Worm (Caenorhabditis elegans): ENCODE measurements around the gene R144.3.
"Not testable (repeated sequence)": the region's sequence is repeated elsewhere in the genome, so short reads cannot be mapped to it uniquely, and the experiment has no call there.

Gene R144.3

ce11 chrIII:5021689-5022088 lies at the start of gene R144.3:
R144.3 (plus strand) TSS chrIII:5021989.
- TF ChIP-seq unc-130 (tag; optimal IDR thresholded peaks at IDR 0.05) (no peak), ama-1 (optimal IDR thresholded peaks at IDR 0.05) (no peak), ztf-11 (tag; optimal IDR thresholded peaks at IDR 0.05) (no peak), efl-3 (GFP tag; optimal IDR thresholded peaks at IDR 0.05) (no peak), tbx-2 (tag; optimal IDR thresholded peaks at IDR 0.05) (no peak)

- TF ChIP-seq fos-1 (tag; optimal IDR thresholded peaks at IDR 0.05); ceh-63 (GFP tag; optimal IDR thresholded peaks at IDR 0.05); nhr-85 (tag): not testable (repeated sequence)
These were observed 41.4 kb upstream of the R144.3 start, which contains the start of gene C27F2.6 for ce11 chrIII:4980367-4980766. C27F2.6 (minus strand) TSS chrIII:4980467.

- no peak for TF ChIP-seq ztf-11 (tag; optimal IDR thresholded peaks at IDR 0.05)
- no peak for TF ChIP-seq nhr-20 (tag; optimal IDR thresholded peaks at IDR 0.05)
- no peak for TF ChIP-seq snpc-4 (tag; optimal IDR thresholded peaks at IDR 0.05)
- TF ChIP-seq efl-1 (optimal IDR thresholded peaks at IDR 0.05) = no peak
- no peak for TF ChIP-seq efl-1 (GFP tag; optimal IDR thresholded peaks at IDR 0.05 in 1 of 2)
- TF ChIP-seq tbx-2 (tag; optimal IDR thresholded peaks at IDR 0.05) = no peak
- no peak for TF ChIP-seq jun-1 (tag; optimal IDR thresholded peaks at IDR 0.05)
- no peak for TF ChIP-seq pqm-1 (tag; optimal IDR thresholded peaks at IDR 0.05)
- TF ChIP-seq isw-1 (GFP tag; IDR thresholded peaks at IDR 0.05) = no peak
- no peak for TF ChIP-seq fkh-4 (tag; optimal IDR thresholded peaks at IDR 0.05; ENCODE audit: borderline replicate concordance)
- TF ChIP-seq nhr-77 (tag; optimal IDR thresholded peaks at IDR 0.05) = no peak
- TF ChIP-seq unc-130 (tag; optimal IDR thresholded peaks at IDR 0.05) = no peak
- no peak for TF ChIP-seq lsy-2 (tag; optimal IDR thresholded peaks at IDR 0.05)
- TF ChIP-seq ces-1 (GFP tag; optimal IDR thresholded peaks at IDR 0.05) = no peak
- TF ChIP-seq lin-39 (tag; optimal IDR thresholded peaks at IDR 0.05) = no peak
- TF ChIP-seq mdl-1 (tag; optimal IDR thresholded peaks at IDR 0.05) = no peak
- no peak for TF ChIP-seq dsc-1 (tag; optimal IDR thresholded peaks at IDR 0.05)
- no peak for TF ChIP-seq blmp-1 (tag; optimal IDR thresholded peaks at IDR 0.05)
- no peak for TF ChIP-seq zip-4 (GFP tag; optimal IDR thresholded peaks at IDR 0.05)
These were observed 37.8 kb upstream of the R144.3 start for ce11 chrIII:4983961-4984360.

ce11 chrIII:4984444-4985086 lies 37.2 kb upstream of the R144.3 start, which contains the start of gene C27F2.7:
C27F2.7 (minus strand) TSS chrIII:4984494.
- TF ChIP-seq nhr-12 (tag; optimal IDR thresholded peaks at IDR 0.05) (no peak), dpl-1 (GFP tag; optimal IDR thresholded peaks at IDR 0.05) (no peak), unc-62 (GFP tag; optimal IDR thresholded peaks at IDR 0.05) (no peak), lir-3 (tag; optimal IDR thresholded peaks at IDR 0.05; ENCODE audit: poor library complexity) (no peak), fos-1 (tag; optimal IDR thresholded peaks at IDR 0.05) (no peak), tlp-1 (tag; optimal IDR thresholded peaks at IDR 0.05) (no peak), grh-1 (GFP tag; IDR thresholded peaks at IDR 0.05) (no peak), pax-3 (tag; optimal IDR thresholded peaks at IDR 0.05) (no peak), skn-1 (tag; optimal IDR thresholded peaks at IDR 0.05) (no peak)

ce11 chrIII:4986790-4987259 lies 35.0 kb upstream of the R144.3 start, which contains the start of the genes C27F2.10 and wdr-60:
C27F2.10 (minus strand) TSS chrIII:4986898.
wdr-60 (plus strand) TSS chrIII:4987209.
- TF ChIP-seq rnt-1 (tag; optimal IDR thresholded peaks at IDR 0.05) (peak; percentile 88), nhr-47 (tag; optimal IDR thresholded peaks at IDR 0.05) (peak; percentile 57), blmp-1 (tag; optimal IDR thresholded peaks at IDR 0.05) (peak; percentile 51), nhr-90 (tag; optimal IDR thresholded peaks at IDR 0.05; ENCODE audit: poor library complexity) (no peak), Y116A8C.19 (tag; optimal IDR thresholded peaks at IDR 0.05; ENCODE audit: borderline replicate concordance) (no peak), C16A3.4 (tag; optimal IDR thresholded peaks at IDR 0.05) (peak; percentile 10), ceh-90 (tag; optimal IDR thresholded peaks at IDR 0.05) (peak; percentile 61), lin-15B (tag; optimal IDR thresholded peaks at IDR 0.05) (peak; percentile 34), lin-13 (GFP tag; optimal IDR thresholded peaks at IDR 0.05) (no peak), nhr-11 (tag; optimal IDR thresholded peaks at IDR 0.05) (no peak), swsn-7 (tag; optimal IDR thresholded peaks at IDR 0.05) (no peak), efl-3 (GFP tag; optimal IDR thresholded peaks at IDR 0.05) (no peak), tlp-1 (tag; optimal IDR thresholded peaks at IDR 0.05) (no peak), unc-30 (tag; optimal IDR thresholded peaks at IDR 0.05) (no peak), nhr-71 (tag; optimal IDR thresholded peaks at IDR 0.05) (peak; percentile 56), dsc-1 (tag; optimal IDR thresholded peaks at IDR 0.05) (peak; percentile 17), lin-35 (GFP tag; optimal IDR thresholded peaks at IDR 0.05) (peak; percentile 84 to 92), nhr-85 (tag) (peak; percentile 71), nhr-77 (tag; optimal IDR thresholded peaks at IDR 0.05) (no peak), ceh-82 (tag; optimal IDR thresholded peaks at IDR 0.05) (peak in 1 of 3 experiments; percentile 16)
